Fruit fly (Drosophila melanogaster): Measurements from ENCODE around the gene Jhbp1.

Gene Jhbp1

dm6 chr3R:4989150-4990017 is 24.1 kb downstream of the Jhbp1 start:
- peak; percentile 61 for TF ChIP-seq pdm3 (GFP tag; optimal IDR thresholded peaks at IDR 0.05)
- TF ChIP-seq CG34406 (GFP tag; optimal IDR thresholded peaks at IDR 0.05), result peak; percentile 56
- TF ChIP-seq CG16779 (tag; optimal IDR thresholded peaks at IDR 0.05), result peak; percentile 22
- peak; percentile 36 for TF ChIP-seq CG10631 (GFP tag; optimal IDR thresholded peaks at IDR 0.05)
- peak; percentile 67 for TF ChIP-seq lz (GFP tag; optimal IDR thresholded peaks at IDR 0.05)
- peak; percentile 48 for TF ChIP-seq Eip75B (GFP tag; optimal IDR thresholded peaks at IDR 0.05)
- TF ChIP-seq Hr38 (GFP tag; optimal IDR thresholded peaks at IDR 0.05), result no peak
- no peak for TF ChIP-seq CG7368 (GFP tag; optimal IDR thresholded peaks at IDR 0.05)
- peak; percentile 33 for TF ChIP-seq CG11902 (GFP tag; optimal IDR thresholded peaks at IDR 0.05)
- TF ChIP-seq CG9139 (GFP tag; optimal IDR thresholded peaks at IDR 0.05), result no peak
- peak; percentile 67 for TF ChIP-seq Sox102F (GFP tag; optimal IDR thresholded peaks at IDR 0.05)
- no peak for TF ChIP-seq CG6163 (GFP tag; IDR thresholded peaks at IDR 0.05)
- peak; percentile 46 for TF ChIP-seq CG10669 (GFP tag; optimal IDR thresholded peaks at IDR 0.05)
- peak; percentile 73 for TF ChIP-seq Hr39 (GFP tag; optimal IDR thresholded peaks at IDR 0.05)
- TF ChIP-seq salr (GFP tag; optimal IDR thresholded peaks at IDR 0.05), result no peak
- TF ChIP-seq Smox (GFP tag; optimal IDR thresholded peaks at IDR 0.05), result peak; percentile 70
- TF ChIP-seq Eip93F (GFP tag; optimal IDR thresholded peaks at IDR 0.05), result peak; percentile 21
- peak; percentile 40 for TF ChIP-seq OdsH (GFP tag; optimal IDR thresholded peaks at IDR 0.05)
- peak; percentile 36 for TF ChIP-seq CG6808 (GFP tag; optimal IDR thresholded peaks at IDR 0.05)
- no peak for TF ChIP-seq CG15336 (GFP tag; IDR thresholded peaks at IDR 0.05)
- no peak for TF ChIP-seq CG1621 (tag; optimal IDR thresholded peaks at IDR 0.05)
- peak; percentile 39 for TF ChIP-seq Sox15 (GFP tag; optimal IDR thresholded peaks at IDR 0.05)
- TF ChIP-seq Hr4 (GFP tag; optimal IDR thresholded peaks at IDR 0.05), result peak; percentile 27
- TF ChIP-seq acj6 (GFP tag; optimal IDR thresholded peaks at IDR 0.05), result peak; percentile 58
- peak; percentile 94 for TF ChIP-seq Eip78C (GFP tag)
- peak; percentile 57 for TF ChIP-seq CG8632 (GFP tag; optimal IDR thresholded peaks at IDR 0.05)
- TF ChIP-seq eg (GFP tag; IDR thresholded peaks at IDR 0.05), result no peak
- TF ChIP-seq fkh (GFP tag; optimal IDR thresholded peaks at IDR 0.05), result no peak
- peak; percentile 74 for TF ChIP-seq CG31627 (GFP tag; optimal IDR thresholded peaks at IDR 0.05)
- peak; percentile 45 for TF ChIP-seq net (GFP tag; optimal IDR thresholded peaks at IDR 0.05)
- no peak for TF ChIP-seq CG6276 (GFP tag; optimal IDR thresholded peaks at IDR 0.05)
- TF ChIP-seq CG8119 (GFP tag; IDR thresholded peaks at IDR 0.05), result no peak
- peak in 1 of 2 experiments; percentile 22 for TF ChIP-seq ss (GFP tag; optimal IDR thresholded peaks at IDR 0.05)
- no peak for TF ChIP-seq CG4318 (GFP tag; optimal IDR thresholded peaks at IDR 0.05)
- TF ChIP-seq Lpt (GFP tag; optimal IDR thresholded peaks at IDR 0.05), result no peak
- no peak for TF ChIP-seq CG11294 (GFP tag; IDR thresholded peaks at IDR 0.05)
- TF ChIP-seq dac (GFP tag; optimal IDR thresholded peaks at IDR 0.05), result no peak
- peak; percentile 59 for TF ChIP-seq cyc (GFP tag; optimal IDR thresholded peaks at IDR 0.05)
- TF ChIP-seq CG11762 (GFP tag; optimal IDR thresholded peaks at IDR 0.05; ENCODE audit: insufficient read depth), result peak; percentile 26
- TF ChIP-seq Sox14 (GFP tag; optimal IDR thresholded peaks at IDR 0.05), result peak; percentile 36
- peak; percentile 81 for TF ChIP-seq Met (GFP tag; optimal IDR thresholded peaks at IDR 0.05)
- TF ChIP-seq dsx (GFP tag; optimal IDR thresholded peaks at IDR 0.05; ENCODE audit: poor library complexity, severe bottlenecking), result no peak
- TF ChIP-seq vri (GFP tag; optimal IDR thresholded peaks at IDR 0.05), result peak; percentile 36
- TF ChIP-seq CG3919 (GFP tag; optimal IDR thresholded peaks at IDR 0.05), result peak; percentile 63
- TF ChIP-seq Blimp-1 (GFP tag; optimal IDR thresholded peaks at IDR 0.05), result no peak
- TF ChIP-seq Ets21C (GFP tag; optimal IDR thresholded peaks at IDR 0.05), result peak; percentile 55
- peak; percentile 27 for TF ChIP-seq CG3032 (tag; optimal IDR thresholded peaks at IDR 0.05)
- peak; percentile 26 for TF ChIP-seq fd59A (GFP tag; optimal IDR thresholded peaks at IDR 0.05)
- peak; percentile 42 for TF ChIP-seq achi (GFP tag; optimal IDR thresholded peaks at IDR 0.05)
- peak; percentile 71 for TF ChIP-seq topi (GFP tag; optimal IDR thresholded peaks at IDR 0.05)

Measured in whole organism, prepupa.